Worm (Caenorhabditis elegans) whole organism, young adult: ENCODE results near the gene memb-2.

ENCODE experiments used
- B0035.1 ChIP-seq: sonication (generic microtip); optimal IDR thresholded peaks from 2 replicates; lab custom pipeline; 2016; ENCODE audit warnings: missing genetic modification characterization, mild to moderate bottlenecking, missing compliant biosample characterization, missing genotype, missing genetic modification reagents
- B0261.1 ChIP-seq: sonication (generic microtip); optimal IDR thresholded peaks from 2 replicates; lab custom pipeline; 2016; ENCODE audit warnings: mild to moderate bottlenecking, missing genetic modification characterization, moderate library complexity, missing compliant biosample characterization
- B0336.3 ChIP-seq: fragments of 200-800 bp; sonication (Bioruptor generic); IDR thresholded peaks from 2 replicates; pipeline ENCODE4 v1.3.6; 2022; ENCODE audit warnings: missing genetic modification characterization, missing compliant biosample characterization
- C06A6.2 ChIP-seq: fragments of 200-800 bp; sonication (Bioruptor generic); conservative IDR thresholded peaks from 2 replicates; pipeline ENCODE4 v1.3.6; 2022; ENCODE audit warnings: missing genetic modification characterization, missing compliant biosample characterization
- C17E4.6 ChIP-seq: fragments of 200-800 bp; sonication (Bioruptor generic); IDR thresholded peaks from 2 replicates; pipeline ENCODE4 v1.3.6; 2022; ENCODE audit warnings: missing genetic modification reagents, missing genetic modification characterization, missing compliant biosample characterization
- F10E7.11 ChIP-seq: sonication (generic microtip); optimal IDR thresholded peaks from 2 replicates; lab custom pipeline; 2017; ENCODE audit warnings: mild to moderate bottlenecking, missing genetic modification characterization, moderate library complexity, missing compliant biosample characterization
- F22D6.2 ChIP-seq: sonication (generic microtip); optimal IDR thresholded peaks from 2 replicates; lab custom pipeline; 2016; ENCODE audit warnings: mild to moderate bottlenecking, missing genetic modification characterization, missing compliant biosample characterization
- F39B2.1 ChIP-seq: fragments of 200-800 bp; sonication (Bioruptor generic); IDR thresholded peaks from 2 replicates; pipeline ENCODE4 v1.3.6; 2022; ENCODE audit warnings: missing genetic modification reagents, missing genetic modification characterization, missing compliant biosample characterization
- F49E8.2 ChIP-seq: sonication (generic microtip); optimal IDR thresholded peaks from 3 replicates; lab custom pipeline; 2017; ENCODE audit warnings: missing genetic modification characterization, mild to moderate bottlenecking, missing compliant biosample characterization, antibody characterized with exemption, moderate library complexity; ENCODE audit not compliant: insufficient read depth
- F55B11.4 ChIP-seq: sonication (generic microtip); optimal IDR thresholded peaks from 2 replicates; lab custom pipeline; 2016; ENCODE audit warnings: missing compliant biosample characterization, missing genetic modification characterization, borderline replicate concordance; ENCODE audit not compliant: insufficient read depth
- F57C9.4 ChIP-seq: sonication (generic microtip); optimal IDR thresholded peaks from 2 replicates; lab custom pipeline; 2017; ENCODE audit warnings: mild to moderate bottlenecking, missing genetic modification characterization, missing compliant biosample characterization
- K11D2.4 ChIP-seq: fragments of 200-800 bp; sonication (Bioruptor generic); IDR thresholded peaks from 2 replicates; pipeline ENCODE4 v1.3.6; 2022; ENCODE audit warnings: missing genetic modification reagents, missing genetic modification characterization, missing compliant biosample characterization
- K12H6.12 ChIP-seq: fragments of 200-800 bp; sonication (Bioruptor generic); optimal IDR thresholded peaks from 2 replicates; lab custom pipeline; 2018; ENCODE audit warnings: mild to moderate bottlenecking, missing genetic modification characterization, missing compliant biosample characterization
- Y53G8AR.9 ChIP-seq: fragments of 200-800 bp; sonication (Bioruptor generic); conservative IDR thresholded peaks from 2 replicates; pipeline ENCODE4 v1.3.6; 2022; ENCODE audit warnings: missing genetic modification reagents, missing genetic modification characterization, missing compliant biosample characterization
- Y79H2A.3 ChIP-seq: fragments of 200-800 bp; sonication (Bioruptor generic); conservative IDR thresholded peaks from 2 replicates; pipeline ENCODE4 v1.3.6; 2022; ENCODE audit warnings: missing genetic modification reagents, missing genetic modification characterization, missing compliant biosample characterization
- akir-1 ChIP-seq: fragments of 200-800 bp; sonication (Bioruptor generic); optimal IDR thresholded peaks from 2 replicates; lab custom pipeline; 2018; ENCODE audit warnings: mild to moderate bottlenecking, missing genetic modification characterization, moderate library complexity, missing compliant biosample characterization
- aptf-2 ChIP-seq: fragments of 200-800 bp; sonication (Bioruptor generic); conservative IDR thresholded peaks from 2 replicates; pipeline ENCODE4 v1.3.6; 2022; ENCODE audit warnings: missing genetic modification reagents, missing genetic modification characterization, missing compliant biosample characterization
- athp-1 ChIP-seq: sonication (generic microtip); optimal IDR thresholded peaks from 2 replicates; lab custom pipeline; 2017; ENCODE audit warnings: mild to moderate bottlenecking, missing genetic modification characterization, missing compliant biosample characterization
- attf-5 ChIP-seq: fragments of 200-800 bp; sonication (Bioruptor generic); optimal IDR thresholded peaks from 2 replicates; lab custom pipeline; 2018; ENCODE audit warnings: mild to moderate bottlenecking, missing genetic modification characterization, missing compliant biosample characterization
- bed-2 ChIP-seq: fragments of 200-800 bp; sonication (Bioruptor generic); IDR thresholded peaks from 2 replicates; pipeline ENCODE4 v1.3.6; 2022; ENCODE audit warnings: missing genetic modification reagents, missing genetic modification characterization, missing compliant biosample characterization
- cebp-1 ChIP-seq, 2 experiments: fragments of 200-800 bp in 1 of 2; sonication (Bioruptor generic) in 1 of 2; sonication (generic microtip) in 1 of 2; IDR thresholded peaks in 1 of 2; optimal IDR thresholded peaks in 1 of 2; 2 replicates each; pipeline versions ENCODE4 v1.3.6 to Lab custom; 2017 to 2022; ENCODE audit warnings: missing compliant biosample characterization in 2 of 2, missing genetic modification characterization in 2 of 2, mild to moderate bottlenecking in 1 of 2, missing genetic modification reagents in 1 of 2, moderate library complexity in 1 of 2
- ceh-79 ChIP-seq: sonication (generic microtip); optimal IDR thresholded peaks from 2 replicates; lab custom pipeline; 2017; ENCODE audit warnings: mild to moderate bottlenecking, missing genetic modification characterization, missing compliant biosample characterization
- die-1 ChIP-seq: sonication (generic microtip); optimal IDR thresholded peaks from 2 replicates; lab custom pipeline; 2016; ENCODE audit warnings: missing genotype, mild to moderate bottlenecking, missing genetic modification characterization, missing compliant biosample characterization
- dox-1 ChIP-seq: fragments of 200-800 bp; sonication (Bioruptor generic); IDR thresholded peaks from 2 replicates; pipeline ENCODE4 v1.3.6; 2022; ENCODE audit warnings: missing genetic modification reagents, missing genetic modification characterization, missing compliant biosample characterization
- dpff-1 ChIP-seq: sonication (generic microtip); optimal IDR thresholded peaks from 2 replicates; lab custom pipeline; 2017; ENCODE audit warnings: mild to moderate bottlenecking, missing genetic modification characterization, missing compliant biosample characterization
- ekl-4 ChIP-seq: fragments of 200-800 bp; sonication (Bioruptor generic); IDR thresholded peaks from 2 replicates; pipeline ENCODE4 v1.3.6; 2022; ENCODE audit warnings: missing genetic modification reagents, missing genetic modification characterization, missing compliant biosample characterization
- ets-4 ChIP-seq: fragments of 200-800 bp; sonication (Bioruptor generic); optimal IDR thresholded peaks from 2 replicates; lab custom pipeline; 2018; ENCODE audit warnings: mild to moderate bottlenecking, missing genetic modification characterization, missing compliant biosample characterization
- fkh-3 ChIP-seq: sonication (generic microtip); optimal IDR thresholded peaks from 2 replicates; lab custom pipeline; 2016; ENCODE audit warnings: mild to moderate bottlenecking, missing genetic modification characterization, missing compliant biosample characterization
- gei-17 ChIP-seq: fragments of 200-800 bp; sonication (Bioruptor generic); optimal IDR thresholded peaks from 2 replicates; lab custom pipeline; 2018; ENCODE audit warnings: mild to moderate bottlenecking, missing genetic modification characterization, missing compliant biosample characterization
- hlh-26 ChIP-seq: fragments of 200-800 bp; sonication (Bioruptor generic); conservative IDR thresholded peaks from 2 replicates; pipeline ENCODE4 v1.3.6; 2022; ENCODE audit warnings: missing genetic modification reagents, missing genetic modification characterization, missing compliant biosample characterization
- hmg-1.2 ChIP-seq: fragments of 200-800 bp; sonication (Bioruptor generic); IDR thresholded peaks from 2 replicates; pipeline ENCODE4 v1.3.6; 2022; ENCODE audit warnings: missing genetic modification reagents, missing genetic modification characterization, missing compliant biosample characterization
- lin-26 ChIP-seq: fragments of 200-800 bp; sonication (Bioruptor generic); IDR thresholded peaks from 2 replicates; pipeline ENCODE4 v1.3.6; 2022; ENCODE audit warnings: missing genetic modification reagents, missing genetic modification characterization, missing compliant biosample characterization
- lin-54 ChIP-seq: fragments of 200-800 bp; sonication (Bioruptor generic); optimal IDR thresholded peaks from 2 replicates; lab custom pipeline; 2018; ENCODE audit warnings: mild to moderate bottlenecking, missing genetic modification characterization, missing compliant biosample characterization
- lsy-27 ChIP-seq: sonication (generic microtip); optimal IDR thresholded peaks from 2 replicates; lab custom pipeline; 2017; ENCODE audit warnings: missing genetic modification characterization, mild to moderate bottlenecking, missing compliant biosample characterization, antibody characterized with exemption, missing genotype, borderline replicate concordance; ENCODE audit not compliant: insufficient read depth
- mcd-1 ChIP-seq: fragments of 200-800 bp; sonication (Bioruptor generic); IDR thresholded peaks from 2 replicates; pipeline ENCODE4 v1.3.6; 2022; ENCODE audit warnings: missing genetic modification reagents, missing genetic modification characterization, missing compliant biosample characterization
- mes-4 ChIP-seq: sonication (generic microtip); optimal IDR thresholded peaks from 2 replicates; lab custom pipeline; 2016; ENCODE audit warnings: missing genotype, missing genetic modification characterization, missing compliant biosample characterization
- mxl-1 ChIP-seq: sonication (generic microtip); optimal IDR thresholded peaks from 2 replicates; lab custom pipeline; 2016; ENCODE audit warnings: missing genetic modification characterization, missing compliant biosample characterization
- rcor-1 ChIP-seq: fragments of 200-800 bp; sonication (Bioruptor generic); IDR thresholded peaks from 2 replicates; pipeline ENCODE4 v1.3.6; 2022; ENCODE audit warnings: missing genetic modification reagents, missing genetic modification characterization, missing compliant biosample characterization
- rpc-1 ChIP-seq, 2 experiments: fragments of 150-350 bp in 1 of 2; sonication (generic microtip) in 1 of 2; optimal IDR thresholded peaks; 2 replicates each; lab custom pipeline; 2014 to 2018; ENCODE audit warnings: missing biosample characterization in 1 of 2, missing genetic modification characterization in 1 of 2, missing genetic modification reagents in 1 of 2, missing genotype in 1 of 2
- snpc-4 ChIP-seq, 5 experiments: fragments of 150-350 bp in 1 of 5; sonication (generic microtip) in 4 of 5; optimal IDR thresholded peaks; 2 replicates each; lab custom pipeline; 2014 to 2018; ENCODE audit warnings: missing genetic modification characterization in 5 of 5, missing biosample characterization in 3 of 5, antibody characterized with exemption in 2 of 5, mild to moderate bottlenecking in 2 of 5, missing compliant biosample characterization in 2 of 5, missing genotype in 2 of 5, moderate library complexity in 2 of 5, missing genetic modification reagents in 1 of 5
- sptf-2 ChIP-seq: fragments of 200-800 bp; sonication (Bioruptor generic); optimal IDR thresholded peaks from 2 replicates; lab custom pipeline; 2018; ENCODE audit warnings: mild to moderate bottlenecking, missing genetic modification characterization, missing compliant biosample characterization
- unc-62 ChIP-seq: fragments of 150-350 bp; optimal IDR thresholded peaks from 2 replicates; lab custom pipeline; 2014; ENCODE audit warnings: missing biosample characterization, missing genetic modification reagents, missing genetic modification characterization
- xnd-1 ChIP-seq: sonication (generic microtip); optimal IDR thresholded peaks from 2 replicates; lab custom pipeline; 2016; ENCODE audit warnings: missing genotype, missing genetic modification reagents, missing genetic modification characterization, missing compliant biosample characterization
- ztf-22 ChIP-seq: fragments of 200-800 bp; sonication (Bioruptor generic); optimal IDR thresholded peaks from 2 replicates; lab custom pipeline; 2018; ENCODE audit warnings: mild to moderate bottlenecking, missing genetic modification characterization, moderate library complexity, missing compliant biosample characterization
- ztf-6 ChIP-seq: fragments of 200-800 bp; sonication (Bioruptor generic); IDR thresholded peaks from 2 replicates; pipeline ENCODE4 v1.3.6; 2022; ENCODE audit warnings: missing genetic modification reagents, missing genetic modification characterization, missing compliant biosample characterization

The memb-2 gene

ce11 chrV:5579666-5580065 is 40.3 kb downstream of the memb-2 start:
- TF ChIP-seq ekl-4 (GFP tag; lab: Robert Waterston, UW) (no peak), athp-1 (no peak), lin-26 (GFP tag; lab: Robert Waterston, UW) (no peak), ztf-6 (GFP tag; lab: Robert Waterston, UW) (no peak), B0336.3 (no peak), F49E8.2 (tag; lab: Kevin White, UChicago) (no peak), gei-17 (GFP tag; lab: Kevin White, UChicago) (no peak), K11D2.4 (GFP tag; lab: Robert Waterston, UW) (no peak), bed-2 (GFP tag; lab: Robert Waterston, UW) (no peak)

- no peak for TF ChIP-seq F39B2.1 (GFP tag; lab: Robert Waterston, UW)
- no peak for TF ChIP-seq K12H6.12
- no peak for TF ChIP-seq dox-1 (GFP tag; lab: Robert Waterston, UW)
- no peak for TF ChIP-seq aptf-2 (GFP tag; lab: Robert Waterston, UW)
- no peak for TF ChIP-seq sptf-2
- no peak for TF ChIP-seq ztf-6 (GFP tag; lab: Robert Waterston, UW)
- TF ChIP-seq lin-26 (GFP tag; lab: Robert Waterston, UW), result no peak
- TF ChIP-seq Y79H2A.3 (GFP tag; lab: Robert Waterston, UW), result no peak
- TF ChIP-seq lsy-27, result no peak
- TF ChIP-seq gei-17 (GFP tag; lab: Kevin White, UChicago), result peak; percentile 14
- TF ChIP-seq ceh-79 (tag; lab: Kevin White, UChicago), result no peak
- TF ChIP-seq F10E7.11 (tag; lab: Kevin White, UChicago), result no peak
- TF ChIP-seq ets-4, result no peak
- no peak for TF ChIP-seq athp-1
- TF ChIP-seq hlh-26 (GFP tag; lab: Robert Waterston, UW), result no peak
- no peak for TF ChIP-seq akir-1 (GFP tag; lab: Kevin White, UChicago)
- no peak for TF ChIP-seq B0035.1 (tag; lab: Kevin White, UChicago)
- TF ChIP-seq mxl-1 (tag; lab: Kevin White, UChicago), result no peak
- TF ChIP-seq xnd-1 (tag; lab: Kevin White, UChicago), result no peak
- no peak for TF ChIP-seq F55B11.4 (tag; lab: Kevin White, UChicago)
- no peak for TF ChIP-seq fkh-3
- TF ChIP-seq mes-4 (tag; lab: Kevin White, UChicago), result no peak
- no peak for TF ChIP-seq mcd-1
- TF ChIP-seq dpff-1 (tag; lab: Kevin White, UChicago), result no peak
- TF ChIP-seq die-1 (tag; lab: Kevin White, UChicago), result no peak
- no peak for TF ChIP-seq ztf-22
- TF ChIP-seq rcor-1 (GFP tag; lab: Robert Waterston, UW), result no peak
- TF ChIP-seq F22D6.2 (tag; lab: Kevin White, UChicago), result no peak
- TF ChIP-seq Y53G8AR.9, result no peak
- peak; percentile 6 for TF ChIP-seq lin-54 (GFP tag; lab: Kevin White, UChicago)
- no peak; the same call in 1 of the 2 replicates for TF ChIP-seq C06A6.2 (GFP tag; lab: Robert Waterston, UW)
- peak; percentile 4 for TF ChIP-seq attf-5
- TF ChIP-seq C17E4.6, result no peak
- TF ChIP-seq F57C9.4, result no peak
- peak; percentile 61 for TF ChIP-seq rpc-1 (optimal IDR thresholded peaks at IDR 0.05; lab: Kevin White, UChicago)
- peak; percentile 42 for TF ChIP-seq rpc-1 (tag; optimal IDR thresholded peaks at IDR 0.05; lab: Kevin White, UChicago)
- TF ChIP-seq hmg-1.2, result no peak
- TF ChIP-seq snpc-4 (GFP tag; optimal IDR thresholded peaks at IDR 0.05; lab: Kevin White, UChicago), result peak; percentile 78
- TF ChIP-seq snpc-4 (tag; optimal IDR thresholded peaks at IDR 0.05; lab: Kevin White, UChicago), result peak; percentile 92 to 99 (median 98)
- TF ChIP-seq cebp-1 (GFP tag; IDR thresholded peaks at IDR 0.05; lab: Robert Waterston, UW), result peak; percentile 83
- peak; percentile 95 for TF ChIP-seq cebp-1 (tag; optimal IDR thresholded peaks at IDR 0.05; lab: Kevin White, UChicago)
- peak; percentile 51 for TF ChIP-seq unc-62 (GFP tag; lab: Kevin White, UChicago)
- peak; percentile 54 for TF ChIP-seq B0261.1 (tag; lab: Kevin White, UChicago)
Measured at ce11 chrV:5576008-5576407, 43.9 kb downstream of the memb-2 start.
